Worm (Caenorhabditis elegans) whole organism, early embryonic: ENCODE measurements around the gene Y55F3AM.11.

Source experiments
- F13C5.2 ChIP-seq: sonication (generic microtip); optimal IDR thresholded peaks from 2 replicates; lab custom pipeline; 2017; ENCODE audit warnings: mild to moderate bottlenecking, missing genetic modification characterization, inconsistent platforms, missing compliant biosample characterization
- ama-1 ChIP-seq: fragments of 150-350 bp; optimal IDR thresholded peaks from 2 replicates; lab custom pipeline; 2014
- hmg-4 ChIP-seq: fragments of 200-800 bp; sonication (Bioruptor generic); optimal IDR thresholded peaks from 2 replicates; lab custom pipeline; 2018; ENCODE audit warnings: mild to moderate bottlenecking, missing genetic modification characterization, missing compliant biosample characterization
- sea-1 ChIP-seq: fragments of 200-800 bp; sonication (Bioruptor generic); conservative IDR thresholded peaks from 2 replicates; pipeline ENCODE4 v1.3.6; 2022; ENCODE audit warnings: missing genetic modification characterization, missing compliant biosample characterization

DNA sequence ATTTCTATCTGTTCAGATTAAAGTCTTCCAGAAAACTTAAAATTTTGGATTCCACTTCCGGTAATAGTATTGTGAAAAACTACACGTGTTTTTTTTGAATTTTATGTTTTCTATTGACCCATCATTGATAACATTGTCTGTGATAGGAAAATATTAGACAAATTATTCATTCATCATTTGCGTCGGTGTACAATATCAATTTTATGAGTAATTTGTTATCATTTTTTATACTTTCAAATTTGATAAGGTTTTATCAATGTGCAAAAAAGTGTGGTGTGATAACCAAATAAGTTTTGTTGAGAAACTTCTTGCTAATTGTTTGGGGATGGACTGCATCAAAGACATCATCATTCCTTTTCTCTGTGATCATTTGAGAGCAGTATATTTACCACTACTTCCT is 31.3 kb upstream of the Y55F3AM.11 start:
- TF ChIP-seq F13C5.2 (tag; lab: Kevin White, UChicago) (no peak), hmg-4 (GFP tag; lab: Kevin White, UChicago) (no peak), ama-1 (no peak), sea-1 (no peak)
